Fruit fly (Drosophila melanogaster): ENCODE data around the gene CG12608.

- TF ChIP-seq h (optimal IDR thresholded peaks at IDR 0.05) (no peak), ttk (optimal IDR thresholded peaks at IDR 0.05) (no peak), insv (optimal IDR thresholded peaks at IDR 0.05) (no peak), Myc (optimal IDR thresholded peaks at IDR 0.05) (no peak), Sin3A (optimal IDR thresholded peaks at IDR 0.05) (no peak), psq (optimal IDR thresholded peaks at IDR 0.05) (no peak)
Observed at dm6 chrX:15312074-15312881, 32.1 kb downstream of the CG12608 start.
